Worm (Caenorhabditis elegans) whole organism, late embryonic: ENCODE measurements around the gene F20D12.12.

ENCODE experiments used
- hlh-6 ChIP-seq: sonication (generic microtip); optimal IDR thresholded peaks from 2 replicates; lab custom pipeline; 2016; ENCODE audit warnings: missing genotype, missing genetic modification characterization, missing compliant biosample characterization
- pha-4 ChIP-seq: fragments of 150-350 bp; optimal IDR thresholded peaks from 2 replicates; lab custom pipeline; 2018; ENCODE audit warnings: missing biosample characterization, missing genetic modification reagents, missing genetic modification characterization
- unc-42 ChIP-seq: sonication (generic microtip); optimal IDR thresholded peaks from 2 replicates; lab custom pipeline; 2016; ENCODE audit warnings: missing genotype, missing genetic modification characterization, missing compliant biosample characterization

DNA sequence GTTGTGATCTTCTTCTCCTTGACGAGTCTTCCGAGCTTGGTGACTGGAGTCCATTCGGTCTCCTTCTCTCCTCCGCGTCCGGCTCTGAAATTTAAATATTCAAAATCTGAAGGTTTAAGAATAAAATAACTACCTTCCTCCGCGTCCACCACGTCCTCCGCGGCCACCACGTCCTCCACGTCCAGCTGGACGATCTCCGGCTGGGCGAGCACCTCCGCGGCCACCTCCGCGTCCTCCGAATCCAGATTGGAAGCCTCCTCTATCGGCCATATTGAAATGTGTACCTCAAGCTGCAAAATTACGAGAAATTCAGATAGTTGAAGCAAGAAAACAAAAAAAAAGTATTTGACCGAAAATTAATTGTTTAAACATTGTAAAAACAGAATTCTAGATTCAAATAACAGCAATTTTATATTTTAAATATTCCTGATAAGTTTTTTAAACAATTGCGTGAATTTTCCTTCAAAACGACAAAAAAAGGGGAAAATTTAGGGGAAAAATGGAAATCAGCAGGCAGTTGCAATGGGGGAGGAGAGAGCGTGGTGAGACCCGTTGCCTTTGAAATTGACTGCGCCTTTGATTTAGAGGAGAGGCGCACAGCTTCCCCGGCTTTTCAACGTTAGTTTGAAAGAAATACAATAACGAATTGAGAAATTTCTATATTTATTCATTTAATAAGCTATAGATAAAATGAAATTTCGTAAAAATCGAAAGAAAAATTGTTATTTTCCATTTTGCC lies 21.0 kb upstream of the F20D12.12 start, which contains the start of gene rps-2:
- TF ChIP-seq hlh-6, result no peak
- TF ChIP-seq unc-42 (tag; lab: Kevin White, UChicago), result no peak
- TF ChIP-seq pha-4, result no peak
